Fruit fly (Drosophila melanogaster): ENCODE results near the gene Col4a1.

- TF ChIP-seq Clk (GFP tag; optimal IDR thresholded peaks at IDR 0.05) (no peak), cnc (optimal IDR thresholded peaks at IDR 0.05) (no peak), kay (GFP tag; ENCODE audit: borderline replicate concordance) (no peak)
Measured at dm6 chr2L:5043495-5044146, 14.2 kb downstream of the Col4a1 start.
